Fruit fly (Drosophila melanogaster) whole organism, pupa: ENCODE measurements around the gene CG45095.

Source experiments
- CG13204 ChIP-seq: fragments of 200-800 bp; sonication (Bioruptor generic); optimal IDR thresholded peaks from 2 replicates; lab custom pipeline; 2018; ENCODE audit warnings: missing biosample characterization, mild to moderate bottlenecking, missing genetic modification characterization, moderate library complexity
- CG15710 ChIP-seq: fragments of 200-800 bp; sonication (Bioruptor generic); optimal IDR thresholded peaks from 2 replicates; lab custom pipeline; 2018; ENCODE audit warnings: missing biosample characterization, mild to moderate bottlenecking, missing genetic modification characterization, moderate library complexity
- CG17806 ChIP-seq: fragments of 200-800 bp; sonication (Bioruptor generic); optimal IDR thresholded peaks from 2 replicates; lab custom pipeline; 2018; ENCODE audit warnings: missing biosample characterization, mild to moderate bottlenecking, missing genetic modification characterization, moderate library complexity
- CG32121 ChIP-seq: fragments of 200-800 bp; sonication (Bioruptor generic); IDR thresholded peaks from 2 replicates; pipeline ENCODE4 v1.3.6; 2022; ENCODE audit warnings: missing biosample characterization, missing genetic modification characterization
- CG34367 ChIP-seq: fragments of 200-800 bp; sonication (Bioruptor generic); optimal IDR thresholded peaks from 2 replicates; lab custom pipeline; 2018; ENCODE audit warnings: missing biosample characterization, mild to moderate bottlenecking, missing genetic modification characterization
- CG4496 ChIP-seq: fragments of 200-800 bp; sonication (Bioruptor generic); IDR thresholded peaks from 3 replicates; pipeline ENCODE4 v1.3.6; 2022; ENCODE audit warnings: missing biosample characterization, missing genetic modification characterization
- EcR ChIP-seq: fragments of 200-800 bp; sonication (Bioruptor generic); optimal IDR thresholded peaks from 3 replicates; lab custom pipeline; 2019; ENCODE audit warnings: missing biosample characterization, missing genetic modification characterization, mild to moderate bottlenecking, moderate library complexity, missing genetic modification reagents
- Ets98B ChIP-seq: fragments of 200-800 bp; sonication (Bioruptor generic); IDR thresholded peaks from 2 replicates; pipeline ENCODE4 v1.3.6; 2022; ENCODE audit warnings: missing biosample characterization, missing genetic modification characterization
- Pif1A ChIP-seq: fragments of 200-800 bp; sonication (Bioruptor generic); optimal IDR thresholded peaks from 3 replicates; lab custom pipeline; 2016; ENCODE audit warnings: missing biosample characterization, missing genetic modification characterization
- Snoo ChIP-seq: fragments of 200-800 bp; sonication (Bioruptor generic); optimal IDR thresholded peaks from 3 replicates; lab custom pipeline; 2017; ENCODE audit warnings: missing biosample characterization, mild to moderate bottlenecking, missing genetic modification characterization, inconsistent platforms
- fd96Ca ChIP-seq: fragments of 200-800 bp; sonication (Bioruptor generic); IDR thresholded peaks from 3 replicates; pipeline ENCODE4 v1.3.6; 2022; ENCODE audit warnings: missing biosample characterization, missing genetic modification characterization

dm6 chr3R:25102253-25102652 lies at the start of gene CG45095:
- TF ChIP-seq CG32121 (no peak), CG13204 (no peak), CG17806 (tag; lab: Kevin White, UChicago) (no peak), EcR (GFP tag; lab: Kevin White, UChicago) (no peak), Snoo (no peak), CG34367 (tag; lab: Kevin White, UChicago) (no peak), Ets98B (GFP tag; lab: Robert Waterston, UW) (no peak), Pif1A (GFP tag; lab: Kevin White, UChicago) (no peak), CG4496 (no peak), fd96Ca (GFP tag; lab: Robert Waterston, UW) (no peak), CG15710 (no peak)
